Worm (Caenorhabditis elegans): Measurements from ENCODE around the gene C01G10.7.

ce11 chrV:15113992-15114391 lies 28.4 kb downstream of the C01G10.7 start, which contains the start of gene T01G5.6:
- TF ChIP-seq ama-1 (optimal IDR thresholded peaks at IDR 0.05) = no peak
- no peak for TF ChIP-seq unc-55 (GFP tag; optimal IDR thresholded peaks at IDR 0.05)
- TF ChIP-seq nhr-10 (tag; optimal IDR thresholded peaks at IDR 0.05) = no peak
- no peak for TF ChIP-seq nhr-12 (tag; optimal IDR thresholded peaks at IDR 0.05)
- no peak for TF ChIP-seq snpc-4 (tag; optimal IDR thresholded peaks at IDR 0.05)
